Worm (Caenorhabditis elegans): ENCODE results near the gene Y50E8A.22.
"Not testable (repeated sequence)": the region's sequence is repeated elsewhere in the genome, so short reads cannot be mapped to it uniquely, and the experiment has no call there.

The Y50E8A.22 gene

DNA sequence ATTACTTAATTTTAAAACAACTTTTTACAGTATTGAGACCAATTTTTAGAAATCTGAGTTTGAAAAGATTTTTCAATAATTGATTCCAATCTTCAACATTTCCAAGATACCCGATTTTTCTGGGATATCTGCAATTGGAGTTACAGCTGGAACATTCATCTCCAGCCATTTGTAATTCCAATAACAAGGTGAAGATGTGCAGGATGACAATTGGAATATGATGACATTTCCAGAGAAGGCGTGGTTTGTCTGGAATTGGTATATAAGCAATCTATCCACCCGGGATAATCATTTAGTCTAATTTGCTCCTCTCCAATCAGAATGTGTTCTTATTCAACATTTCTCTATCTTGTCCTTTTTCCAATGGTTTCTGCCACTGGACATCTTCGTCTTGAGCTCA, 32.2 kb upstream of the Y50E8A.22 start, which contains the start of gene Y50E8A.11:
Gene Y50E8A.11, plus strand, starts transcription at position 301 of the 400 bp plus-strand sequence.
- TF ChIP-seq scrt-1 (GFP tag; IDR thresholded peaks at IDR 0.05) (no peak), ceh-36 (tag; optimal IDR thresholded peaks at IDR 0.05) (no peak), pes-1 (GFP tag; IDR thresholded peaks at IDR 0.05) (no peak)

DNA sequence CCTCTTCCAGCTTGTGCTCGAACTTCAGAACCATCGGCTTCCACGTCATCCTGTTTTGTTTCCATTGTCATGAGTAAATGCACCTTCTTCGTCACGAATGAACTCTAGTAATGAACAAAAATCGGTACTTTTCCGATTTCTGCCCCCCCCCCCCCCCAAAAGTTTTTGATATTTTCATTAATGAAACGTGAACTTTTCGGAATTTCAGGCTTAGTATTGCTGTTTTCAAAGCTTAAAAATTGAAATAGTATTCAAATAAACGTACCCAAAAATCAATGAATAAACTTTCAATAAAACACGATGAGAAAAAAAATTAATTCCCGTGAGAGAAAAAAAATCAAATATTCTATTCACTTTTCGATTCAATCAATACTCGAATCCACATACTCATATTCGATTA, 30.8 kb upstream of the Y50E8A.22 start, which contains the start of the genes scrm-7 and Y50E8A.10:
Gene scrm-7, minus strand, starts transcription at position 101 of the 400 bp plus-strand sequence.
Gene Y50E8A.10, plus strand, starts transcription at position 353 of the 400 bp plus-strand sequence.
- TF ChIP-seq ets-7 (tag; optimal IDR thresholded peaks at IDR 0.05) (no peak), tbx-37 (GFP tag; conservative IDR thresholded peaks at IDR 0.05) (no peak), tbx-11 (GFP tag; IDR thresholded peaks at IDR 0.05) (no peak), hmbx-1 (tag; optimal IDR thresholded peaks at IDR 0.05) (no peak), ceh-13 (GFP tag; optimal IDR thresholded peaks at IDR 0.05) (no peak), aly-1 (tag; optimal IDR thresholded peaks at IDR 0.05) (no peak), hnd-1 (tag; optimal IDR thresholded peaks at IDR 0.05) (no peak), ama-1 (optimal IDR thresholded peaks at IDR 0.05) (no peak), B0310.2 (tag; optimal IDR thresholded peaks at IDR 0.05) (no peak), ceh-36 (tag; optimal IDR thresholded peaks at IDR 0.05) (no peak), F13C5.2 (tag; optimal IDR thresholded peaks at IDR 0.05) (no peak), scrt-1 (GFP tag; IDR thresholded peaks at IDR 0.05) (no peak), flt-1 (GFP tag; IDR thresholded peaks at IDR 0.05) (no peak), pes-1 (GFP tag; IDR thresholded peaks at IDR 0.05) (no peak)

DNA sequence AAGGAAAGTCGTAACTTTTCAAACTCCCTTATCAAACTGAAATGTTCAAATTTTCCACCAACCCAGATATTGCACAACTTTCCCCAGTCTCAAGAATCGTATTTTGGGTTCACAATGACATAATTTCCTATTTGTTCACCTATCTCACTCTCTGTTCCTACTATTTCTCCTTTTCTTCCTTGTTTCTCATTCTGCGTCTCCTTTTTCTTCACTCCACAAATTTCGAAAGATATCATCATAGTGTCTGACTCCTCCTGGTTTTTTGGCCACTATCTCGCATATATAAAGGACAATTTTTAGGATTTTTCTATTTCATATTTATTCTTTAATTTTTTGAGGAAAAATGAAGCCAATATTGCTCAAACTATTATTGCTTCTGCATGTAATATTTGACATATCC, 24.2 kb upstream of the Y50E8A.22 start, which contains the start of gene haf-7:
Gene haf-7, plus strand, starts transcription at position 211 of the 400 bp plus-strand sequence.
- TF ChIP-seq ceh-36 (tag; optimal IDR thresholded peaks at IDR 0.05) (no peak), ceh-13 (GFP tag; optimal IDR thresholded peaks at IDR 0.05) (no peak), scrt-1 (GFP tag; IDR thresholded peaks at IDR 0.05) (no peak), tra-4 (tag; optimal IDR thresholded peaks at IDR 0.05) (no peak), B0310.2 (tag; optimal IDR thresholded peaks at IDR 0.05) (no peak), tbx-11 (GFP tag; IDR thresholded peaks at IDR 0.05) (no peak), pes-1 (GFP tag; IDR thresholded peaks at IDR 0.05) (no peak), sea-1 (GFP tag; conservative IDR thresholded peaks at IDR 0.05) (no peak), tbx-37 (GFP tag; conservative IDR thresholded peaks at IDR 0.05) (no peak), F13C5.2 (tag; optimal IDR thresholded peaks at IDR 0.05) (no peak), aly-1 (tag; optimal IDR thresholded peaks at IDR 0.05) (no peak)

ce11 chrV:14763582-14763981, 14.7 kb upstream of the Y50E8A.22 start:
- no peak for TF ChIP-seq scrt-1 (GFP tag; IDR thresholded peaks at IDR 0.05)
- TF ChIP-seq flt-1 (GFP tag; IDR thresholded peaks at IDR 0.05) = no peak
- no peak for TF ChIP-seq tbx-37 (GFP tag; conservative IDR thresholded peaks at IDR 0.05)
- TF ChIP-seq ama-1 (optimal IDR thresholded peaks at IDR 0.05) = no peak
- TF ChIP-seq ets-7 (tag; optimal IDR thresholded peaks at IDR 0.05) = no peak
- TF ChIP-seq hnd-1 (tag; optimal IDR thresholded peaks at IDR 0.05) = no peak
- TF ChIP-seq ceh-13 (GFP tag; optimal IDR thresholded peaks at IDR 0.05) = no peak

DNA sequence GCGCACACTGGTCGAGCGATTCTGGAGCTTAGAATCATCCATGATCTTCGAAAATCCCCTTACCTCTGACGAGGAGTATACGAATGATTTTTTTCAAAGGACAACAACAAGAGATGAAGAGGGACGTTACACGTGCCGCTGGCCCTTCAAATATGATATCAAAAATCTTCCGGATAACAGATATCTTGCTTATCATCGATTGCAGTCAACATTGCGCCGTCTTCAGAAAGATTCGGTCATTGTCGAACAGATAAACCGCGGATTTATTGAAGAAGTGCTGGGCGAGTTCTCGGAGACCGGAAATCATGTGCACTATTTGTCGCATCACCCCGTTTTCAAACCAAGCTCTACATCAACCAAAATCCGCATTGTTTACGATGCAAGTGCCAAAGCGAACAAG, 13.7 kb upstream of the Y50E8A.22 start:
- no peak for TF ChIP-seq sea-1 (GFP tag; conservative IDR thresholded peaks at IDR 0.05)
- TF ChIP-seq B0310.2 (tag; optimal IDR thresholded peaks at IDR 0.05) = no peak
- TF ChIP-seq aly-1 (tag; optimal IDR thresholded peaks at IDR 0.05) = no peak
- no peak for TF ChIP-seq ceh-13 (GFP tag; optimal IDR thresholded peaks at IDR 0.05)
- no peak for TF ChIP-seq flt-1 (GFP tag; IDR thresholded peaks at IDR 0.05)
- no peak for TF ChIP-seq hmg-4 (GFP tag; optimal IDR thresholded peaks at IDR 0.05)
- no peak for TF ChIP-seq hnd-1 (tag; optimal IDR thresholded peaks at IDR 0.05)
- no peak for TF ChIP-seq tbx-37 (GFP tag; conservative IDR thresholded peaks at IDR 0.05)
- no peak for TF ChIP-seq hmbx-1 (tag; optimal IDR thresholded peaks at IDR 0.05)
- TF ChIP-seq F13C5.2 (tag; optimal IDR thresholded peaks at IDR 0.05) = no peak
- no peak for TF ChIP-seq tbx-11 (GFP tag; IDR thresholded peaks at IDR 0.05)
- TF ChIP-seq ceh-36 (tag; optimal IDR thresholded peaks at IDR 0.05) = no peak

DNA sequence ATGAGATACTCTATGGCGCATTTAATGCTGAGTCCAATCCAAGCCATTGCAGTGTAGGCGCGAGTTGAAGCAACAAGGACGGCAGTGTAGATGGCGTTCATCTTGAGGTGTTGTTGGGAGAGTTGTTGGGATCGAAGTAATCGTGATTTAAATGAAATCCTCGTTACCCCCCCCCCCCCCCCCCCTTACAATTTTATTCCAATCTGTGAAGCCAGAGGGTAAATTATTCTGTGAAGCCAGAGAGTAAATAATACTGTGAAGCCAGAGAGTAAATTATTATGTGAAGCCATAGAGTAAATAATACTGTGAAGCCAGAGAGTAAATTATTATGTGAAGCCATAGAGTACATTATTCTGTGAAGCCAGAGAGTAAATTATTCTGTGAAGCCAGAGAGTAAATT, 1.5 kb upstream of the Y50E8A.22 start, which contains the start of gene nspa-10:
Gene nspa-10, minus strand, starts transcription at position 101 of the 400 bp plus-strand sequence.
- not testable (repeated sequence) for TF ChIP-seq hmbx-1 (tag; optimal IDR thresholded peaks at IDR 0.05); ets-7 (tag; optimal IDR thresholded peaks at IDR 0.05); sea-1 (GFP tag; conservative IDR thresholded peaks at IDR 0.05)

- no peak for TF ChIP-seq sea-1 (GFP tag; conservative IDR thresholded peaks at IDR 0.05)
Measured at ce11 chrV:14746975-14747374, 1.9 kb downstream of the Y50E8A.22 start.

- TF ChIP-seq F13C5.2 (tag; optimal IDR thresholded peaks at IDR 0.05) = no peak
Measured at ce11 chrV:14744824-14745223, 4.1 kb downstream of the Y50E8A.22 start.

DNA sequence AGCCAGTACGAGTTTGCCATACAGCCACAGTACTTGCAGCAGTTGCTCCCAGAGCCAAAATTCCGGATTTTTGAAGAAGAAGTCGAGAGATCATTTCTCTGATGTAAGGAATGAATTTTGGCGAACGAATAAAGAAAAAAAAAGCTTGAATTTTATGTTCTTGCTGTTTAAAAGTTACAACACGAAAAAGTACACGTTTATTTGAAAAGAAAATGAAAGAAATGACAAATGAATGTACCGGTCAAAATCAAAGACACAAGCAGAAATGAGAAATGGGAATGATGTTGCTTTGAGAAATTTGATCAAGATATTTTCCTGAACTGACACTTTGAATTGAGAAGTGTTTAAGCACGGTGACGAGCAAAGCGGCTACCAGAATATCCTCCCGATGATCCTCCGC, 7.7 kb downstream of the Y50E8A.22 start, which contains the start of gene Y50E8A.6:
Gene Y50E8A.6, minus strand, starts transcription at position 101 of the 400 bp plus-strand sequence.
- TF ChIP-seq flt-1 (GFP tag; IDR thresholded peaks at IDR 0.05) = no peak
- TF ChIP-seq ets-7 (tag; optimal IDR thresholded peaks at IDR 0.05) = no peak
- TF ChIP-seq hmbx-1 (tag; optimal IDR thresholded peaks at IDR 0.05) = no peak
- no peak for TF ChIP-seq tra-4 (tag; optimal IDR thresholded peaks at IDR 0.05)
- TF ChIP-seq ceh-13 (GFP tag; optimal IDR thresholded peaks at IDR 0.05) = no peak
- no peak for TF ChIP-seq tbx-11 (GFP tag; IDR thresholded peaks at IDR 0.05)
- TF ChIP-seq hmg-4 (GFP tag; optimal IDR thresholded peaks at IDR 0.05) = no peak
- TF ChIP-seq aly-1 (tag; optimal IDR thresholded peaks at IDR 0.05) = no peak
- no peak for TF ChIP-seq F13C5.2 (tag; optimal IDR thresholded peaks at IDR 0.05)
- TF ChIP-seq hnd-1 (tag; optimal IDR thresholded peaks at IDR 0.05) = no peak

Data from whole organism, early embryonic.